Worm (Caenorhabditis elegans): ENCODE data around the gene gly-10.

ce11 chrIV:13807724-13808123 is 28.8 kb downstream of the gly-10 start, which contains the start of gene Y45F10D.14:
- TF ChIP-seq snpc-4 (tag; optimal IDR thresholded peaks at IDR 0.05) = no peak
- no peak for TF ChIP-seq nhr-76 (tag; optimal IDR thresholded peaks at IDR 0.05)
- TF ChIP-seq pha-4 (tag; optimal IDR thresholded peaks at IDR 0.05) = no peak
- no peak for TF ChIP-seq elt-1 (tag; optimal IDR thresholded peaks at IDR 0.05; ENCODE audit: borderline replicate concordance, insufficient read depth)
- no peak for TF ChIP-seq nhr-28 (tag; optimal IDR thresholded peaks at IDR 0.05)
- TF ChIP-seq ceh-43 (GFP tag; optimal IDR thresholded peaks at IDR 0.05) = no peak
- no peak for TF ChIP-seq drap-1 (GFP tag; optimal IDR thresholded peaks at IDR 0.05)
